Fruit fly (Drosophila melanogaster): ENCODE data around the gene CG14854.
A peak's percentile ranks its signal among the peaks of the same experiment; 100 is the strongest.

CG14854 gene

dm6 chr3R:14608892-14609692, 49.2 kb upstream of the CG14854 start, which contains the start of gene CG14853 (continued):
- TF ChIP-seq Eip75B (GFP tag; optimal IDR thresholded peaks at IDR 0.05), result peak; percentile 9
- peak in 1 of 2 experiments; percentile 60 for TF ChIP-seq ss (GFP tag; optimal IDR thresholded peaks at IDR 0.05)
- peak; percentile 35; the same call in 1 of the 2 replicates for TF ChIP-seq CG11294 (GFP tag; IDR thresholded peaks at IDR 0.05)
- no peak for TF ChIP-seq fd85E (GFP tag; optimal IDR thresholded peaks at IDR 0.05)
- TF ChIP-seq achi (GFP tag; optimal IDR thresholded peaks at IDR 0.05), result peak; percentile 71
- no peak for TF ChIP-seq Lpt (GFP tag; optimal IDR thresholded peaks at IDR 0.05)
- TF ChIP-seq Eip93F (GFP tag; optimal IDR thresholded peaks at IDR 0.05), result no peak
- TF ChIP-seq CG32006 (GFP tag; optimal IDR thresholded peaks at IDR 0.05), result peak; percentile 78
- no peak for TF ChIP-seq Sox14 (GFP tag; optimal IDR thresholded peaks at IDR 0.05)
- peak; percentile 47 for TF ChIP-seq CG8632 (GFP tag; optimal IDR thresholded peaks at IDR 0.05)
- peak; percentile 3 for TF ChIP-seq CG16779 (tag; optimal IDR thresholded peaks at IDR 0.05)
- peak; percentile 48 for TF ChIP-seq CG9139 (GFP tag; optimal IDR thresholded peaks at IDR 0.05)

DNA sequence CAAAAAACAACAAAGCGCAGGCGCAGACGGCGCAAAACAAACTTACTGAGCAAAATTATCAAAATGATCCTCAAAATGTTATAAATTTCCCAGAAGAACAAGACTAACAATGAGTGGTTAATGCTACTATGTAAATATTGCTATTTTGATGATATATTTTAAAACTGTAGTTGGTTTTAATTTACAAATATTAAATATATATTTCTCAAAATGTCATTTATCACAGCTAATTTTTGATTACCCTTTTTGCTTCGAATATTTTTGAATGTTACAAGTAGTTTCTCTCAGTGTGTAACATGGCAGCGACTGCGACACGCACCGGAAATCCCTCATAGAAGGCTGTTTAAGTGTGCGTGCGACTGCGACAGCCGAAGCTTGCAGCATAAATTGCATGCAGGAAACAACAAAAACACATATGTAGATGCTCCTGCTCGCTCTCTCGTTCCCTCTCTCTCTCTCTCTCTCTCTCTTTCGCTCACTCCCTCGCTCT, 38.1 kb upstream of the CG14854 start:
- TF ChIP-seq achi (GFP tag; optimal IDR thresholded peaks at IDR 0.05), result peak; percentile 44
- TF ChIP-seq CG3919 (GFP tag; optimal IDR thresholded peaks at IDR 0.05), result peak; percentile 49
- TF ChIP-seq svp (GFP tag), result peak; percentile 9
- peak in 1 of 2 experiments; percentile 21 for TF ChIP-seq salr (GFP tag; optimal IDR thresholded peaks at IDR 0.05)
- peak; percentile 36 for TF ChIP-seq OdsH (GFP tag; optimal IDR thresholded peaks at IDR 0.05)
- no peak for TF ChIP-seq cyc (GFP tag; optimal IDR thresholded peaks at IDR 0.05)
- TF ChIP-seq Eip75B (GFP tag; optimal IDR thresholded peaks at IDR 0.05), result peak; percentile 25
- TF ChIP-seq CG6276 (GFP tag; optimal IDR thresholded peaks at IDR 0.05), result peak; percentile 13
- no peak for TF ChIP-seq Ets21C (GFP tag; optimal IDR thresholded peaks at IDR 0.05)
- TF ChIP-seq CG10669 (GFP tag; optimal IDR thresholded peaks at IDR 0.05), result peak; percentile 54
- TF ChIP-seq CG6808 (GFP tag; optimal IDR thresholded peaks at IDR 0.05), result peak; percentile 56
- TF ChIP-seq CG3032 (tag; optimal IDR thresholded peaks at IDR 0.05), result peak; percentile 66
- peak; percentile 58 for TF ChIP-seq CG32006 (GFP tag; optimal IDR thresholded peaks at IDR 0.05)
- peak; percentile 35; the same call in 1 of the 2 replicates for TF ChIP-seq Gug (GFP tag; IDR thresholded peaks at IDR 0.05)
- peak; percentile 35 for TF ChIP-seq CG1621 (tag; optimal IDR thresholded peaks at IDR 0.05)
- TF ChIP-seq acj6 (GFP tag; optimal IDR thresholded peaks at IDR 0.05), result peak; percentile 42
- TF ChIP-seq pdm3 (GFP tag; optimal IDR thresholded peaks at IDR 0.05), result peak; percentile 40
- TF ChIP-seq CG34406 (GFP tag; optimal IDR thresholded peaks at IDR 0.05), result peak; percentile 45
- no peak for TF ChIP-seq CG9139 (GFP tag; optimal IDR thresholded peaks at IDR 0.05)
- no peak for TF ChIP-seq fd85E (GFP tag; optimal IDR thresholded peaks at IDR 0.05)
- no peak for TF ChIP-seq Blimp-1 (GFP tag; optimal IDR thresholded peaks at IDR 0.05)
- TF ChIP-seq esn (GFP tag; optimal IDR thresholded peaks at IDR 0.05), result no peak
- TF ChIP-seq vri (GFP tag; optimal IDR thresholded peaks at IDR 0.05), result no peak
- TF ChIP-seq CG6163 (GFP tag; IDR thresholded peaks at IDR 0.05), result 0 out of 3 replicates have a peak, but pooled peaks have one; percentile 21
- peak; percentile 61 for TF ChIP-seq Ets96B (tag; optimal IDR thresholded peaks at IDR 0.05)
- TF ChIP-seq spab (GFP tag; optimal IDR thresholded peaks at IDR 0.05), result peak; percentile 48
- peak; percentile 35 for TF ChIP-seq CG11762 (GFP tag; optimal IDR thresholded peaks at IDR 0.05; ENCODE audit: insufficient read depth)
- peak; percentile 55; the same call in 1 of the 3 replicates for TF ChIP-seq CG8119 (GFP tag; IDR thresholded peaks at IDR 0.05)
- peak; percentile 42 for TF ChIP-seq dsx (GFP tag; optimal IDR thresholded peaks at IDR 0.05; ENCODE audit: poor library complexity, severe bottlenecking)
- TF ChIP-seq Hr38 (GFP tag; optimal IDR thresholded peaks at IDR 0.05), result no peak
- TF ChIP-seq CG15336 (GFP tag; IDR thresholded peaks at IDR 0.05), result peak; percentile 30; the same call in 1 of the 2 replicates
- TF ChIP-seq Eip78C (GFP tag), result peak; percentile 79
- peak; percentile 8 for TF ChIP-seq topi (GFP tag; optimal IDR thresholded peaks at IDR 0.05)
- TF ChIP-seq fd59A (GFP tag; optimal IDR thresholded peaks at IDR 0.05), result peak; percentile 49
- peak; percentile 34 for TF ChIP-seq CG6792 (GFP tag; optimal IDR thresholded peaks at IDR 0.05)
- TF ChIP-seq lz (GFP tag; optimal IDR thresholded peaks at IDR 0.05), result no peak
- TF ChIP-seq Sox102F (GFP tag; optimal IDR thresholded peaks at IDR 0.05), result no peak
- no peak for TF ChIP-seq Lpt (GFP tag; optimal IDR thresholded peaks at IDR 0.05)
- no peak for TF ChIP-seq Met (GFP tag; optimal IDR thresholded peaks at IDR 0.05)
- peak; percentile 34 for TF ChIP-seq Hr4 (GFP tag; optimal IDR thresholded peaks at IDR 0.05)
- no peak for TF ChIP-seq CG11902 (GFP tag; optimal IDR thresholded peaks at IDR 0.05)

Data from whole organism, prepupa.